Fruit fly (Drosophila melanogaster): Measurements from ENCODE around the gene ATPsynE.

Gene ATPsynE

dm6 chr3R:14364156-14364555, 37.4 kb downstream of the ATPsynE start:
- TF ChIP-seq CG33017 (tag; optimal IDR thresholded peaks at IDR 0.05) = no peak
- TF ChIP-seq CG12768 (GFP tag; optimal IDR thresholded peaks at IDR 0.05) = peak; percentile 44
- peak; percentile 19 for TF ChIP-seq cic (GFP tag; optimal IDR thresholded peaks at IDR 0.05)

DNA sequence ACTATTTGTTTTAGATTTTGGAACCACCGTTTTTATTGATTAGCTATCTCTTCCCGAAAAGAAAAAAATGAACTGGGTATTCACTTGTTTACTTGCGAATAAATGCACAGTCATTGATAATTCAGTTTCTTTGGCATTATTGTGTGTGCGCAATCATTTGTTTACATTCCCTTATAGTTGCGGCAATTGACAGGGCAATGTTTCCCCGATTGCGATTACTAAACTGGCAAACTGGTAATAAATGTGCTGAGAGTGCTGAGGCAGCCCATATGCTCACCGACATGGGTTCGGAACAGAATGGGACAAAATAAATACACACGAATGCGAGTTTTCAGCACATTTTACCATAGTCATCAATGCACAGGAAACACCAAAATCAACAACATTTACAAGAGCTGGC, 39.2 kb downstream of the ATPsynE start:
- TF ChIP-seq Hr96 (GFP tag; optimal IDR thresholded peaks at IDR 0.05) = no peak
- no peak for TF ChIP-seq Crg-1 (GFP tag; optimal IDR thresholded peaks at IDR 0.05)
- no peak for TF ChIP-seq CG5204 (GFP tag; optimal IDR thresholded peaks at IDR 0.05)
- peak; percentile 6 for TF ChIP-seq bab1 (GFP tag; optimal IDR thresholded peaks at IDR 0.05)
- no peak for TF ChIP-seq CG7101 (tag; optimal IDR thresholded peaks at IDR 0.05)
- TF ChIP-seq pad (GFP tag; optimal IDR thresholded peaks at IDR 0.05) = no peak
- no peak for TF ChIP-seq ovo (GFP tag; optimal IDR thresholded peaks at IDR 0.05)
- peak in 1 of 2 experiments; percentile 92 for TF ChIP-seq cnc (optimal IDR thresholded peaks at IDR 0.05)
- no peak for TF ChIP-seq kay (GFP tag; ENCODE audit: borderline replicate concordance)
- no peak for TF ChIP-seq Mnt (GFP tag; optimal IDR thresholded peaks at IDR 0.05)
- no peak for TF ChIP-seq CG11617 (GFP tag; optimal IDR thresholded peaks at IDR 0.05)
- no peak for TF ChIP-seq CG14711 (tag; optimal IDR thresholded peaks at IDR 0.05)
- peak; percentile 55 for TF ChIP-seq CG12768 (GFP tag; optimal IDR thresholded peaks at IDR 0.05)
- no peak for TF ChIP-seq CG1620 (GFP tag; optimal IDR thresholded peaks at IDR 0.05)
- no peak for TF ChIP-seq CG7045 (GFP tag; optimal IDR thresholded peaks at IDR 0.05)
- TF ChIP-seq tj (GFP tag; optimal IDR thresholded peaks at IDR 0.05) = peak; percentile 96
- TF ChIP-seq toe (GFP tag; optimal IDR thresholded peaks at IDR 0.05) = no peak
- TF ChIP-seq cic (GFP tag; optimal IDR thresholded peaks at IDR 0.05) = peak; percentile 3
- TF ChIP-seq CG33017 (tag; optimal IDR thresholded peaks at IDR 0.05) = no peak
- no peak for TF ChIP-seq Clk (GFP tag; optimal IDR thresholded peaks at IDR 0.05)

- no peak for TF ChIP-seq bab1 (GFP tag; optimal IDR thresholded peaks at IDR 0.05)
- no peak for TF ChIP-seq cnc (optimal IDR thresholded peaks at IDR 0.05)
- no peak for TF ChIP-seq Mnt (GFP tag; optimal IDR thresholded peaks at IDR 0.05)
- TF ChIP-seq CG11617 (GFP tag; optimal IDR thresholded peaks at IDR 0.05) = no peak
- TF ChIP-seq CG1620 (GFP tag; optimal IDR thresholded peaks at IDR 0.05) = no peak
- no peak for TF ChIP-seq Crg-1 (GFP tag; optimal IDR thresholded peaks at IDR 0.05)
- no peak for TF ChIP-seq tj (GFP tag; optimal IDR thresholded peaks at IDR 0.05)
- no peak for TF ChIP-seq CG5204 (GFP tag; optimal IDR thresholded peaks at IDR 0.05)
- no peak for TF ChIP-seq toe (GFP tag; optimal IDR thresholded peaks at IDR 0.05)
- no peak for TF ChIP-seq kay (GFP tag; ENCODE audit: borderline replicate concordance)
- no peak for TF ChIP-seq CG7045 (GFP tag; optimal IDR thresholded peaks at IDR 0.05)
Observed at dm6 chr3R:14366882-14367281, 40.1 kb downstream of the ATPsynE start.

DNA sequence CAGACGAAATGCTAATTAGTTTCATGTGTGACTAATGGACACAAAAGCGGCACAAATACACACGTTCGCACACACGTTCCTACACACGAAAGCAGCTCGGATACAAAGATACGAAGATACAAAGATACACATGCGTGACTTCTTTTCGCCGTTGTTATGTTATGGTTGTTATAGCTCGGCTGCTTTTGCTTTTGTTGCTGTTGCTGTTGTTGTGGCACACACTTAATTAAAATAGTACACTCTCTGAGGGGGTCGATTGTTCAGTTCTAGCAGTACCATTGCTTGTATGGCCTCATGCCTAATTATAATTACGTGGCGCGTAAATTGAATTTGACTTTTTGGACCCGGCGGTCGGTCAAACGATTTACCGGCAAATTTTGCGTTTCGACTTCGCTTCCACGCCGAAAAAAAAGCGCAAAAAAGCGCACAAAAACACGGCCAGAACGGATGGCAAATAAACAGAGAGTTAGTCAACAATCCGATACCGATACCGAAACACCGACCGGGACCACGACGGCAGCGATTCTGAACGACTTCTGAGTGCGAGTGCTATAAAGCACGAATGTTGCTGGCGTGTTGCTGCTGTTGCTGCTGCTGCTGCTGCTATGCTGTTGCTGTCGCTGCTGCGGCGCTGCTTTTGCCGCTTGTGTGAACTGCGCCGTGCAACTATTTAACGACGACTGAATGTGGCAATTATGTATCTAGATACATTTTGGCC, 42.9 kb downstream of the ATPsynE start:
- TF ChIP-seq Crg-1 (GFP tag; optimal IDR thresholded peaks at IDR 0.05) (no peak), bab1 (GFP tag; optimal IDR thresholded peaks at IDR 0.05) (peak; percentile 42), Mnt (GFP tag; optimal IDR thresholded peaks at IDR 0.05) (peak; percentile 6), kay (GFP tag; ENCODE audit: borderline replicate concordance) (peak; percentile 27), cic (GFP tag; optimal IDR thresholded peaks at IDR 0.05) (no peak), CG11617 (GFP tag; optimal IDR thresholded peaks at IDR 0.05) (no peak), CG12768 (GFP tag; optimal IDR thresholded peaks at IDR 0.05) (no peak), tj (GFP tag; optimal IDR thresholded peaks at IDR 0.05) (peak; percentile 15), CG7045 (GFP tag; optimal IDR thresholded peaks at IDR 0.05) (peak; percentile 33), cnc (optimal IDR thresholded peaks at IDR 0.05) (no peak), pad (GFP tag; optimal IDR thresholded peaks at IDR 0.05) (no peak), toe (GFP tag; optimal IDR thresholded peaks at IDR 0.05) (no peak), CG7101 (tag; optimal IDR thresholded peaks at IDR 0.05) (no peak), ovo (GFP tag; optimal IDR thresholded peaks at IDR 0.05) (no peak), CG5204 (GFP tag; optimal IDR thresholded peaks at IDR 0.05) (no peak), CG14711 (tag; optimal IDR thresholded peaks at IDR 0.05) (no peak), Hr96 (GFP tag; optimal IDR thresholded peaks at IDR 0.05) (no peak), CG33017 (tag; optimal IDR thresholded peaks at IDR 0.05) (no peak), Clk (GFP tag; optimal IDR thresholded peaks at IDR 0.05) (no peak), CG1620 (GFP tag; optimal IDR thresholded peaks at IDR 0.05) (no peak)

DNA sequence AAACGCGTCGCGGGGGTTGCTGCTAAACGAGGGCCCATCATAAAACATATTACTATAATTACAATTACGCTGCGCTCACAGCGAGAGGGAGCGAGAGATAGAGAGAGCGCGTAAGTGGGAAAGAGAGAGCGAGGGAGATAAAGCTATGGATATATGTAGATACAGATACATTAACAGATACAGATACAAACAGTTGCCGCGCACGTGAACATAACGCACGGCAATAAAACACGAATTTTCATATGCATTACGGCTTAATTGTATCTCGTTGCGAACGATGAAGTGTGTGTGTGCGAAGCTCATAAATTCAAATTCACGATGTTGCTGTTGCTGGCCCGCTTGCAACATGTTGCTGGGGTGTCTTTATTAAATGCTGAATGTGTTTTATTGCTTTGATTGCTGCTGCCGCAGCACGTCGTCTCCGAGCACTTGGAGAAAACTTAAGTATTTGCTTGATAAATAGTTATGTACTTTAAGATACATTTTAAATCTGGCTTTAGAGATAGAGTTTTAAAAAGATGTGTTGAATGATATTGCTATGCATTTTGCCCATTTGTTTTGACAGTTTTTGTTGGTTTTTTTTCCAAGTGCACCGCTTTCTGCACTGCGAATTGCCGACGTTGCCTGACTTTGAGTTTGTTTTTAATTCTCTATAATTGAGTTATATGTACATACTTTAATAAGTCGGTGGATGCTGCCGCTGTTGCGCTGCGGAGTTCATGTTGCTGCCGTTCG, 43.6 kb downstream of the ATPsynE start:
- TF ChIP-seq bab1 (GFP tag; optimal IDR thresholded peaks at IDR 0.05) = peak; percentile 61
- no peak for TF ChIP-seq CG7045 (GFP tag; optimal IDR thresholded peaks at IDR 0.05)
- TF ChIP-seq tj (GFP tag; optimal IDR thresholded peaks at IDR 0.05) = peak; percentile 87
- TF ChIP-seq CG33017 (tag; optimal IDR thresholded peaks at IDR 0.05) = peak; percentile 56
- peak; percentile 73 for TF ChIP-seq CG7101 (tag; optimal IDR thresholded peaks at IDR 0.05)
- no peak for TF ChIP-seq CG12768 (GFP tag; optimal IDR thresholded peaks at IDR 0.05)
- no peak for TF ChIP-seq Clk (GFP tag; optimal IDR thresholded peaks at IDR 0.05)
- peak; percentile 1 for TF ChIP-seq ovo (GFP tag; optimal IDR thresholded peaks at IDR 0.05)
- no peak for TF ChIP-seq toe (GFP tag; optimal IDR thresholded peaks at IDR 0.05)
- TF ChIP-seq Mnt (GFP tag; optimal IDR thresholded peaks at IDR 0.05) = no peak
- peak; percentile 48 for TF ChIP-seq Crg-1 (GFP tag; optimal IDR thresholded peaks at IDR 0.05)
- TF ChIP-seq CG1620 (GFP tag; optimal IDR thresholded peaks at IDR 0.05) = no peak
- peak; percentile 61 for TF ChIP-seq kay (GFP tag; ENCODE audit: borderline replicate concordance)
- no peak for TF ChIP-seq cic (GFP tag; optimal IDR thresholded peaks at IDR 0.05)
- peak; percentile 69 for TF ChIP-seq CG14711 (tag; optimal IDR thresholded peaks at IDR 0.05)
- TF ChIP-seq CG11617 (GFP tag; optimal IDR thresholded peaks at IDR 0.05) = peak; percentile 38

Measured in whole organism, adult.